Worm (Caenorhabditis elegans) whole organism, L2 larva: ENCODE results near the gene Y44A6D.1.

Source experiments
- C34F6.9 ChIP-seq: fragments of 150-350 bp; optimal IDR thresholded peaks from 2 replicates; lab custom pipeline; 2014; ENCODE audit warnings: missing biosample characterization, missing genetic modification characterization
- F13H6.1 ChIP-seq: sonication (generic microtip); optimal IDR thresholded peaks from 2 replicates; lab custom pipeline; 2016; ENCODE audit warnings: missing genetic modification characterization, missing compliant biosample characterization
- R02D3.7 ChIP-seq: fragments of 150-350 bp; optimal IDR thresholded peaks from 2 replicates; lab custom pipeline; 2014; ENCODE audit warnings: missing biosample characterization, missing genetic modification characterization
- Y55F3AM.14 ChIP-seq: fragments of 200-800 bp; sonication (Bioruptor generic); optimal IDR thresholded peaks from 2 replicates; lab custom pipeline; 2018; ENCODE audit warnings: mild to moderate bottlenecking, missing genetic modification characterization, missing compliant biosample characterization
- ZK546.5 ChIP-seq: sonication (generic microtip); optimal IDR thresholded peaks from 2 replicates; lab custom pipeline; 2017; ENCODE audit warnings: missing biosample characterization, missing genetic modification characterization
- alr-1 ChIP-seq: fragments of 150-350 bp; optimal IDR thresholded peaks from 2 replicates; lab custom pipeline; 2014; ENCODE audit warnings: missing biosample characterization, missing genetic modification characterization
- aly-2 ChIP-seq: fragments of 150-350 bp; optimal IDR thresholded peaks from 2 replicates; lab custom pipeline; 2014; ENCODE audit warnings: missing biosample characterization, missing genetic modification characterization
- ama-1 ChIP-seq: fragments of 150-350 bp; optimal IDR thresholded peaks from 2 replicates; lab custom pipeline; 2018; ENCODE audit warnings: inconsistent platforms
- ceh-16 ChIP-seq: fragments of 150-350 bp; optimal IDR thresholded peaks from 2 replicates; lab custom pipeline; 2014; ENCODE audit warnings: missing biosample characterization, missing genetic modification characterization
- ceh-82 ChIP-seq: fragments of 150-350 bp; optimal IDR thresholded peaks from 2 replicates; lab custom pipeline; 2014; ENCODE audit warnings: missing biosample characterization, missing genetic modification characterization
- crh-2 ChIP-seq: sonication (generic microtip); optimal IDR thresholded peaks from 2 replicates; lab custom pipeline; 2017; ENCODE audit warnings: missing biosample characterization, missing genetic modification characterization
- dmd-4 ChIP-seq: sonication (generic microtip); optimal IDR thresholded peaks from 2 replicates; lab custom pipeline; 2017; ENCODE audit warnings: missing biosample characterization, missing genetic modification characterization
- egl-27 ChIP-seq: sonication (generic microtip); optimal IDR thresholded peaks from 3 replicates; lab custom pipeline; 2017; ENCODE audit warnings: missing biosample characterization, missing genetic modification reagents, missing genetic modification characterization
- fos-1 ChIP-seq: fragments of 150-350 bp; optimal IDR thresholded peaks from 2 replicates; lab custom pipeline; 2014; ENCODE audit warnings: missing biosample characterization, missing genetic modification characterization
- gmeb-1 ChIP-seq: fragments of 150-350 bp; optimal IDR thresholded peaks from 2 replicates; lab custom pipeline; 2014; ENCODE audit warnings: missing biosample characterization, missing genetic modification characterization
- lin-13 ChIP-seq: fragments of 150-350 bp; optimal IDR thresholded peaks from 2 replicates; lab custom pipeline; 2014; ENCODE audit warnings: missing biosample characterization, missing genetic modification reagents, missing genetic modification characterization
- lin-39 ChIP-seq: fragments of 150-350 bp; optimal IDR thresholded peaks from 2 replicates; lab custom pipeline; 2014; ENCODE audit warnings: missing biosample characterization, missing genetic modification reagents, missing genetic modification characterization
- lsy-2 ChIP-seq, 2 experiments: fragments of 150-350 bp in 1 of 2; sonication (generic microtip) in 1 of 2; optimal IDR thresholded peaks; 2 replicates each; lab custom pipeline; 2014 to 2017; ENCODE audit warnings: missing biosample characterization in 2 of 2, missing genetic modification characterization in 2 of 2
- mab-5 ChIP-seq: fragments of 150-350 bp; optimal IDR thresholded peaks from 2 replicates; lab custom pipeline; 2014; ENCODE audit warnings: missing biosample characterization, missing genetic modification characterization
- mdl-1 ChIP-seq, 2 experiments: fragments of 150-350 bp in 1 of 2; sonication (generic microtip) in 1 of 2; optimal IDR thresholded peaks; 2 replicates each; lab custom pipeline; 2017; ENCODE audit warnings: missing biosample characterization in 2 of 2, missing genetic modification characterization in 2 of 2
- nhr-10 ChIP-seq: sonication (generic microtip); optimal IDR thresholded peaks from 2 replicates; lab custom pipeline; 2017; ENCODE audit warnings: missing biosample characterization, missing genetic modification characterization
- nhr-11 ChIP-seq: fragments of 150-350 bp; optimal IDR thresholded peaks from 2 replicates; lab custom pipeline; 2014; ENCODE audit warnings: missing biosample characterization, missing genetic modification characterization
- nhr-12 ChIP-seq: fragments of 150-350 bp; optimal IDR thresholded peaks from 2 replicates; lab custom pipeline; 2014; ENCODE audit warnings: missing biosample characterization, missing genetic modification characterization
- nhr-129 ChIP-seq: fragments of 150-350 bp; optimal IDR thresholded peaks from 2 replicates; lab custom pipeline; 2014; ENCODE audit warnings: missing biosample characterization, missing genetic modification characterization
- nhr-21 ChIP-seq: fragments of 150-350 bp; optimal IDR thresholded peaks from 2 replicates; lab custom pipeline; 2014; ENCODE audit warnings: missing biosample characterization, missing genetic modification characterization
- nhr-23 ChIP-seq: fragments of 150-350 bp; optimal IDR thresholded peaks from 2 replicates; lab custom pipeline; 2014; ENCODE audit warnings: missing biosample characterization, missing genetic modification reagents, missing genetic modification characterization
- nhr-237 ChIP-seq: fragments of 150-350 bp; optimal IDR thresholded peaks from 2 replicates; lab custom pipeline; 2014; ENCODE audit warnings: missing biosample characterization, missing genetic modification characterization
- nhr-25 ChIP-seq: fragments of 150-350 bp; sonication (generic microtip); optimal IDR thresholded peaks from 3 replicates; lab custom pipeline; 2014; ENCODE audit warnings: missing biosample characterization, missing genetic modification characterization
- nhr-6 ChIP-seq: fragments of 150-350 bp; optimal IDR thresholded peaks from 2 replicates; lab custom pipeline; 2014; ENCODE audit warnings: missing biosample characterization, missing genetic modification characterization
- nhr-77 ChIP-seq: fragments of 150-350 bp; optimal IDR thresholded peaks from 2 replicates; lab custom pipeline; 2014; ENCODE audit warnings: missing biosample characterization, missing genetic modification characterization
- peb-1 ChIP-seq: fragments of 150-350 bp; optimal IDR thresholded peaks from 2 replicates; lab custom pipeline; 2014; ENCODE audit warnings: missing biosample characterization, missing genetic modification characterization
- sem-4 ChIP-seq: fragments of 150-350 bp; optimal IDR thresholded peaks from 2 replicates; lab custom pipeline; 2014; ENCODE audit warnings: missing biosample characterization, missing genetic modification reagents, missing genetic modification characterization
- skn-1 ChIP-seq: sonication (generic microtip); optimal IDR thresholded peaks from 2 replicates; lab custom pipeline; 2017; ENCODE audit warnings: missing biosample characterization, missing genetic modification characterization
- sma-3 ChIP-seq: sonication (generic microtip); optimal IDR thresholded peaks from 2 replicates; lab custom pipeline; 2016; ENCODE audit warnings: missing genetic modification reagents, missing genetic modification characterization, missing compliant biosample characterization
- sma-9 ChIP-seq, 2 experiments: fragments of 150-350 bp in 1 of 2; sonication (generic microtip) in 1 of 2; optimal IDR thresholded peaks; 2 replicates each; lab custom pipeline; 2014 to 2016; ENCODE audit warnings: missing genetic modification characterization in 2 of 2, mild to moderate bottlenecking in 1 of 2, missing biosample characterization in 1 of 2, missing compliant biosample characterization in 1 of 2, missing genetic modification reagents in 1 of 2, moderate library complexity in 1 of 2
- snpc-4 ChIP-seq: fragments of 150-350 bp; optimal IDR thresholded peaks from 2 replicates; lab custom pipeline; 2014; ENCODE audit warnings: missing biosample characterization, missing genetic modification characterization
- unc-55 ChIP-seq: fragments of 150-350 bp; sonication (generic microtip); optimal IDR thresholded peaks from 3 replicates; lab custom pipeline; 2014; ENCODE audit warnings: missing biosample characterization, missing genetic modification reagents, missing genetic modification characterization
- unc-62 ChIP-seq: fragments of 150-350 bp; optimal IDR thresholded peaks from 2 replicates; lab custom pipeline; 2014; ENCODE audit warnings: missing biosample characterization, missing genetic modification reagents, missing genetic modification characterization
- zag-1 ChIP-seq: fragments of 150-350 bp; optimal IDR thresholded peaks from 2 replicates; lab custom pipeline; 2014; ENCODE audit warnings: missing biosample characterization, missing genetic modification characterization
- ztf-11 ChIP-seq: sonication (generic microtip); optimal IDR thresholded peaks from 2 replicates; lab custom pipeline; 2017; ENCODE audit warnings: missing biosample characterization, missing genetic modification characterization
- ztf-4 ChIP-seq: fragments of 150-350 bp; optimal IDR thresholded peaks from 2 replicates; lab custom pipeline; 2014; ENCODE audit warnings: missing biosample characterization, missing genetic modification characterization

Y44A6D.1 gene

ce11 chrV:20781346-20781952 is 8.4 kb downstream of the Y44A6D.1 start:
- no peak for TF ChIP-seq lin-39

ce11 chrV:20780400-20780799 is 9.4 kb downstream of the Y44A6D.1 start, which contains the start of gene hif-1:
hif-1 (plus strand) TSS chrV:20780407.
- TF ChIP-seq lsy-2 (tag; optimal IDR thresholded peaks at IDR 0.05; lab: Kevin White, UChicago) = peak in 1 of 2 experiments; percentile 40
- no peak for TF ChIP-seq ztf-11 (tag; lab: Kevin White, UChicago)

DNA sequence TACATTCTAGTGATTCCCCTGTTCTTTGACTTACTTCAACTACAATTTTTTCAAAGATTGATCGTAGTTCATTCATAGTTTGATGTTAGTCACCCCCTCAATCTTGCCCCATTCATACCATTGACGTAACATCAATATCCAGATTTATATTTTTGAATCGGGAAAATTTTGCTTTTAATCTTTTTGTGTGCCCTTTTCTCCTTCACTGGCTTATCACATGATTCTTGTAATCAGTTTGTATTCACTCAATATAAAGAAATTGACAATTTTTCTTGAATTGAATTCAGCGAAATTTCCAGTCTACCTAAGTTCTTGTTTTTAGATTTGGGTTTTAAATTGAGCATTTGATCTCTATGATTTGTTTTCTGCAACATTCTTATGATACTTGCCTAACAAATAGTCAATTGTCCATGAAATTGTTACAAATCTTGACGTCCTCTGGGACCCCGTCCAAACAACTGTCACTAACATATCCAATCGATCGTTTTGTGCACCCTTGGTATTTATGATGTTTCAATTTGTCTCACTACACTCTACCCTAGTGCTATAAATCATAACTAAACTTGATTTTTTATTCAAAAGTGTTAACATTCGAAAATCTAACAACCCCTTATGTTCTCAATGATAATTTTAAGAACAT is 10.0 kb downstream of the Y44A6D.1 start:
- TF ChIP-seq unc-62 (GFP tag; lab: Kevin White, UChicago) (no peak), C34F6.9 (tag; lab: Kevin White, UChicago) (peak; percentile 1), ZK546.5 (tag; lab: Kevin White, UChicago) (no peak), ztf-4 (tag; lab: Kevin White, UChicago) (peak; percentile 10), nhr-129 (peak; percentile 26), dmd-4 (no peak), unc-55 (GFP tag; lab: Kevin White, UChicago) (no peak), gmeb-1 (tag; lab: Kevin White, UChicago) (peak; percentile 15), egl-27 (no peak)
- TF ChIP-seq, all 48 proteins: peak for 4

- TF ChIP-seq F13H6.1 (tag; lab: Kevin White, UChicago) (no peak), crh-2 (peak; percentile 40), fos-1 (tag; lab: Kevin White, UChicago) (peak; percentile 35), peb-1 (tag; lab: Kevin White, UChicago) (no peak), sma-9 (GFP tag; optimal IDR thresholded peaks at IDR 0.05; lab: Kevin White, UChicago) (peak; percentile 47), sma-9 (tag; optimal IDR thresholded peaks at IDR 0.05; lab: Kevin White, UChicago) (no peak), nhr-21 (tag; lab: Kevin White, UChicago) (no peak)
These were observed 10.9 kb downstream of the Y44A6D.1 start for ce11 chrV:20778886-20779285.

ce11 chrV:20778257-20778697 is 11.6 kb downstream of the Y44A6D.1 start:
- TF ChIP-seq crh-2 (peak; percentile 98), lsy-2 (tag; optimal IDR thresholded peaks at IDR 0.05; lab: Kevin White, UChicago) (peak; percentile 83 to 96), mab-5 (tag; lab: Kevin White, UChicago) (peak; percentile 94), nhr-10 (tag; lab: Kevin White, UChicago) (peak; percentile 77), ztf-4 (tag; lab: Kevin White, UChicago) (peak; percentile 98), nhr-6 (peak; percentile 97), snpc-4 (peak; percentile 67), lin-13 (GFP tag; lab: Kevin White, UChicago) (peak; percentile 92), nhr-12 (no peak), nhr-237 (tag; lab: Kevin White, UChicago) (peak; percentile 3), R02D3.7 (tag; lab: Kevin White, UChicago) (no peak), nhr-11 (tag; lab: Kevin White, UChicago) (no peak), nhr-77 (tag; lab: Kevin White, UChicago) (peak; percentile 60), gmeb-1 (tag; lab: Kevin White, UChicago) (peak; percentile 85), nhr-129 (peak; percentile 97), nhr-25 (tag; lab: Kevin White, UChicago) (peak; percentile 94), ceh-82 (tag; lab: Kevin White, UChicago) (peak; percentile 46), C34F6.9 (tag; lab: Kevin White, UChicago) (peak; percentile 97), zag-1 (peak; percentile 96), skn-1 (tag; lab: Kevin White, UChicago) (peak; percentile 18), ama-1 (lab: Kevin White, UChicago) (peak; percentile 91), nhr-21 (tag; lab: Kevin White, UChicago) (peak; percentile 95), dmd-4 (no peak), alr-1 (tag; lab: Kevin White, UChicago) (peak; percentile 5), sma-9 (GFP tag; optimal IDR thresholded peaks at IDR 0.05; lab: Kevin White, UChicago) (peak; percentile 97), sma-9 (tag; optimal IDR thresholded peaks at IDR 0.05; lab: Kevin White, UChicago) (peak; percentile 68), egl-27 (peak; percentile 98), Y55F3AM.14 (GFP tag; lab: Kevin White, UChicago) (peak; percentile 84), nhr-23 (tag; lab: Kevin White, UChicago) (no peak), peb-1 (tag; lab: Kevin White, UChicago) (no peak), F13H6.1 (tag; lab: Kevin White, UChicago) (peak; percentile 99), mdl-1 (tag; optimal IDR thresholded peaks at IDR 0.05; lab: Kevin White, UChicago) (peak; percentile 93 to 99), sma-3 (peak; percentile 96), ceh-16 (tag; lab: Kevin White, UChicago) (peak; percentile 66), lin-39 (peak; percentile 78), sem-4 (peak; percentile 99), unc-55 (GFP tag; lab: Kevin White, UChicago) (peak; percentile 96), aly-2 (tag; lab: Kevin White, UChicago) (no peak), fos-1 (tag; lab: Kevin White, UChicago) (peak; percentile 95)
